Fruit fly (Drosophila melanogaster) ovary, adult (tissue): ENCODE results near the gene CG11975.
A peak's percentile ranks its signal among the peaks of the same experiment; 100 is the strongest.

Source experiments
- CG17801 ChIP-seq: fragments of 200-800 bp; optimal IDR thresholded peaks from 2 replicates; lab custom pipeline; 2019; ENCODE audit warnings: missing biosample characterization, mild to moderate bottlenecking, missing genetic modification characterization, moderate library complexity; ENCODE audit not compliant: partially characterized antibody

Gene CG11975

dm6 chr3R:9014859-9015466 is 21.9 kb downstream of the CG11975 start, which contains the start of the genes Kcmf1, Sf3b5 and CG11986:
Gene Kcmf1, minus strand, starts transcription at chr3R:9014909.
Gene Sf3b5, minus strand, starts transcription at chr3R:9015341.
Gene CG11986, plus strand, starts transcription at chr3R:9015446.
- no peak for TF ChIP-seq CG17801

- TF ChIP-seq CG17801 = peak; percentile 46
Observed at dm6 chr3R:9016869-9017268, 23.8 kb downstream of the CG11975 start.

dm6 chr3R:9019689-9020138 is 26.7 kb downstream of the CG11975 start, which contains the start of gene tgo:
Gene tgo, minus strand, starts transcription at chr3R:9020022.
- peak; percentile 16 for TF ChIP-seq CG17801

- no peak for TF ChIP-seq CG17801
Observed at dm6 chr3R:9023934-9024333, 30.9 kb downstream of the CG11975 start.

- no peak for TF ChIP-seq CG17801
Observed at dm6 chr3R:9024835-9025510, 31.9 kb downstream of the CG11975 start.

dm6 chr3R:9027082-9027481 is 34.0 kb downstream of the CG11975 start:
- TF ChIP-seq CG17801 = no peak

dm6 chr3R:9028690-9029089 is 35.6 kb downstream of the CG11975 start:
- no peak for TF ChIP-seq CG17801

- TF ChIP-seq CG17801 = no peak
Observed at dm6 chr3R:9029411-9029810, 36.4 kb downstream of the CG11975 start.

- no peak for TF ChIP-seq CG17801
Observed at dm6 chr3R:9030006-9030749, 37.1 kb downstream of the CG11975 start.

- TF ChIP-seq CG17801 = no peak
Observed at dm6 chr3R:9030750-9031128, 37.7 kb downstream of the CG11975 start.

- TF ChIP-seq CG17801 = peak; percentile 86
Observed at dm6 chr3R:9031797-9032418, 38.9 kb downstream of the CG11975 start.

dm6 chr3R:9033619-9034401 is 40.8 kb downstream of the CG11975 start:
- TF ChIP-seq CG17801 = peak; percentile 88

dm6 chr3R:9035252-9035651 is 42.2 kb downstream of the CG11975 start:
- TF ChIP-seq CG17801 = no peak

dm6 chr3R:9037946-9038345 is 44.9 kb downstream of the CG11975 start:
- TF ChIP-seq CG17801 = no peak

dm6 chr3R:9038652-9039051 is 45.6 kb downstream of the CG11975 start, which contains the start of gene hyx:
Gene hyx, plus strand, starts transcription at chr3R:9038760.
- peak; percentile 30 for TF ChIP-seq CG17801

dm6 chr3R:9039448-9039847 is 46.4 kb downstream of the CG11975 start, which contains the start of gene neur:
Gene neur, minus strand, starts transcription at chr3R:9039471.
- TF ChIP-seq CG17801 = no peak
